Worm (Caenorhabditis elegans) whole organism, L1 larva: ENCODE results near the gene M163.5.

ENCODE experiments used
- ama-1 ChIP-seq: fragments of 150-350 bp; optimal IDR thresholded peaks from 2 replicates; lab custom pipeline; 2014
- blmp-1 ChIP-seq: fragments of 150-350 bp; optimal IDR thresholded peaks from 2 replicates; lab custom pipeline; 2014; ENCODE audit warnings: missing biosample characterization, missing genetic modification characterization
- ces-1 ChIP-seq: fragments of 150-350 bp; optimal IDR thresholded peaks from 2 replicates; lab custom pipeline; 2014; ENCODE audit warnings: missing biosample characterization, missing genetic modification reagents, missing genetic modification characterization
- egl-13 ChIP-seq: sonication (generic microtip); optimal IDR thresholded peaks from 2 replicates; lab custom pipeline; 2016; ENCODE audit warnings: missing genotype, missing genetic modification reagents, missing genetic modification characterization, missing compliant biosample characterization
- fkh-10 ChIP-seq: sonication (generic microtip); optimal IDR thresholded peaks from 2 replicates; lab custom pipeline; 2017; ENCODE audit warnings: missing biosample characterization, missing genetic modification reagents, missing genetic modification characterization
- mep-1 ChIP-seq: fragments of 150-350 bp; optimal IDR thresholded peaks from 2 replicates; lab custom pipeline; 2014; ENCODE audit warnings: missing biosample characterization, missing genetic modification characterization
- nhr-71 ChIP-seq: sonication (generic microtip); optimal IDR thresholded peaks from 2 replicates; lab custom pipeline; 2016; ENCODE audit warnings: mild to moderate bottlenecking, missing genetic modification characterization, moderate library complexity, missing compliant biosample characterization
- nhr-76 ChIP-seq: sonication (generic microtip); optimal IDR thresholded peaks from 2 replicates; lab custom pipeline; 2017; ENCODE audit warnings: missing biosample characterization, missing genetic modification characterization
- pqm-1 ChIP-seq: sonication (generic microtip); optimal IDR thresholded peaks from 3 replicates; lab custom pipeline; 2017; ENCODE audit warnings: missing biosample characterization, missing genetic modification characterization
- sptf-1 ChIP-seq: fragments of 150-350 bp; optimal IDR thresholded peaks from 2 replicates; lab custom pipeline; 2014; ENCODE audit warnings: missing biosample characterization, missing genetic modification characterization
- unc-130 ChIP-seq: fragments of 150-350 bp; optimal IDR thresholded peaks from 2 replicates; lab custom pipeline; 2017; ENCODE audit warnings: missing biosample characterization, missing genetic modification characterization, inconsistent platforms

ce11 chrX:14525325-14526305 lies 51.8 kb downstream of the M163.5 start:
- no peak for TF ChIP-seq sptf-1 (tag; lab: Kevin White, UChicago)
- peak; percentile 95 for TF ChIP-seq ces-1
- TF ChIP-seq pqm-1 (tag; lab: Kevin White, UChicago), result peak; percentile 98
- TF ChIP-seq nhr-71, result peak; percentile 99
- peak; percentile 99 for TF ChIP-seq egl-13 (tag; lab: Kevin White, UChicago)
- peak; percentile 100 for TF ChIP-seq mep-1
- no peak for TF ChIP-seq ama-1
- peak; percentile 92 for TF ChIP-seq unc-130 (tag; lab: Kevin White, UChicago)
- peak; percentile 60 for TF ChIP-seq blmp-1 (tag; lab: Kevin White, UChicago)
- peak; percentile 90 for TF ChIP-seq nhr-76 (tag; lab: Kevin White, UChicago)
- peak; percentile 100 for TF ChIP-seq fkh-10 (GFP tag; lab: Kevin White, UChicago)
